Worm (Caenorhabditis elegans) whole organism, L1 larva: Measurements from ENCODE around the gene hum-4.

Experiments
- nhr-12 ChIP-seq: sonication (generic microtip); optimal IDR thresholded peaks from 2 replicates; lab custom pipeline; 2017; ENCODE audit warnings: missing biosample characterization, missing genetic modification characterization
- snpc-4 ChIP-seq: fragments of 150-350 bp; optimal IDR thresholded peaks from 2 replicates; lab custom pipeline; 2014; ENCODE audit warnings: missing biosample characterization, missing genetic modification characterization
- unc-98 ChIP-seq: fragments of 200-800 bp; sonication (Bioruptor generic); IDR thresholded peaks from 2 replicates; pipeline ENCODE4 v1.3.6; 2022; ENCODE audit warnings: missing genetic modification characterization, missing compliant biosample characterization
- zag-1 ChIP-seq: fragments of 150-350 bp; optimal IDR thresholded peaks from 2 replicates; lab custom pipeline; 2014; ENCODE audit warnings: missing biosample characterization, missing genetic modification characterization

DNA sequence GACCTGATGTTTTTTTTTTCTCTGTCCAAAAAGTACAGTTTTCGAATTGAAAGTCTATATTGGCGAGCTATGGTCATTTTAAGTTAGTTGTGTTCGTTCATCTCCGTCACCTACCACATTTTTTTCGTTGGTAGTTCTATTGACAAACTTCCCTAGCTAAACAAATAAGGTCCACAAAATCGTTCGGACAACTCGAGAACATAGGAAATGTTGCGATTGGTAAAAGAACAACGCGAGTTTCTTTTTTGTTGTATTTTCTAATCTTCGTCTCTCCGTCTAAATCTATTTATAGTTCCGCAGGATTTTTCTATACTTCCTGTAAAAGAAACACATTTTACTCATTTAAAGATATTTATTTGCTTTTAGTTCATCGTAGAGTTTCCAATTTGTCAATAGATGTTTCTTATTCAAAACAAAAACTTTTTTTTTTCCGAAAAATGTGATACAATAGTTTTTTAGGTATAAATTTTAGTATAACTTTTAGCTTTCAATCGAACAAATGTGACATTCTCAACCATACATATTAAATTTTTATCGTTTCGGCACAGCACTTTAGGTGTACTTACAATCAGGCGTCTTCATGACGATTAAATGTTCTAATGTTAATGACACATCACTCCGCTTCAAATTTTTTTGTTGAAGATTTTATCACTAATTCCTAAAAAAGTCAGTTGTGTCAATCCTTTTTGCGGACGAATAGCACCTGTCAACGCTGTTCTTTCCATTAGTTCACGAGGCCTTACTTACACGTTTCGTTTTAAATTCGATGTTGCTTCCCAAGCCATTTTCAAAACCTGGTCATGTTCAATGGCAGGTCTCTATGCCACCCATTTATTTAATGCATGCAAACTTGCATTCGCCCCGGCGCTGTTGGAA is 33.3 kb upstream of the hum-4 start:
- TF ChIP-seq zag-1 (tag; lab: Kevin White, UChicago) (no peak), unc-98 (GFP tag; lab: Robert Waterston, UW) (no peak), snpc-4 (no peak), nhr-12 (tag; lab: Kevin White, UChicago) (no peak)
